Fruit fly (Drosophila melanogaster) whole organism, pupa: ENCODE measurements around the gene Jwa.

Experiments used
- CG10348 ChIP-seq: fragments of 200-800 bp; sonication (Bioruptor generic); IDR thresholded peaks from 2 replicates; pipeline ENCODE4 v1.3.6; 2022; ENCODE audit warnings: missing biosample characterization, missing genetic modification characterization
- CG12605 ChIP-seq: fragments of 200-800 bp; sonication (Bioruptor generic); IDR thresholded peaks from 2 replicates; pipeline ENCODE4 v1.3.6; 2022; ENCODE audit warnings: missing biosample characterization, missing genetic modification characterization
- CG15710 ChIP-seq: fragments of 200-800 bp; sonication (Bioruptor generic); optimal IDR thresholded peaks from 2 replicates; lab custom pipeline; 2018; ENCODE audit warnings: missing biosample characterization, mild to moderate bottlenecking, missing genetic modification characterization, moderate library complexity
- CG17806 ChIP-seq: fragments of 200-800 bp; sonication (Bioruptor generic); optimal IDR thresholded peaks from 2 replicates; lab custom pipeline; 2018; ENCODE audit warnings: missing biosample characterization, mild to moderate bottlenecking, missing genetic modification characterization, moderate library complexity
- CG32121 ChIP-seq: fragments of 200-800 bp; sonication (Bioruptor generic); IDR thresholded peaks from 2 replicates; pipeline ENCODE4 v1.3.6; 2022; ENCODE audit warnings: missing biosample characterization, missing genetic modification characterization
- CG34367 ChIP-seq: fragments of 200-800 bp; sonication (Bioruptor generic); optimal IDR thresholded peaks from 2 replicates; lab custom pipeline; 2018; ENCODE audit warnings: missing biosample characterization, mild to moderate bottlenecking, missing genetic modification characterization
- CG4496 ChIP-seq: fragments of 200-800 bp; sonication (Bioruptor generic); IDR thresholded peaks from 3 replicates; pipeline ENCODE4 v1.3.6; 2022; ENCODE audit warnings: missing biosample characterization, missing genetic modification characterization
- CG8301 ChIP-seq: fragments of 200-800 bp; sonication (Bioruptor generic); optimal IDR thresholded peaks from 2 replicates; lab custom pipeline; 2018; ENCODE audit warnings: missing biosample characterization, mild to moderate bottlenecking, missing genetic modification characterization
- EcR ChIP-seq: fragments of 200-800 bp; sonication (Bioruptor generic); optimal IDR thresholded peaks from 3 replicates; lab custom pipeline; 2019; ENCODE audit warnings: missing biosample characterization, missing genetic modification characterization, mild to moderate bottlenecking, moderate library complexity, missing genetic modification reagents
- Ets98B ChIP-seq: fragments of 200-800 bp; sonication (Bioruptor generic); IDR thresholded peaks from 2 replicates; pipeline ENCODE4 v1.3.6; 2022; ENCODE audit warnings: missing biosample characterization, missing genetic modification characterization
- Pif1A ChIP-seq: fragments of 200-800 bp; sonication (Bioruptor generic); optimal IDR thresholded peaks from 3 replicates; lab custom pipeline; 2016; ENCODE audit warnings: missing biosample characterization, missing genetic modification characterization
- gl ChIP-seq: fragments of 200-800 bp; sonication (Bioruptor generic); optimal IDR thresholded peaks from 2 replicates; lab custom pipeline; 2018; ENCODE audit warnings: missing biosample characterization, mild to moderate bottlenecking, missing genetic modification characterization

- no peak for TF ChIP-seq CG10348 (GFP tag; lab: Robert Waterston, UW)
- TF ChIP-seq CG4496 (GFP tag; lab: Robert Waterston, UW), result no peak
- no peak for TF ChIP-seq gl (tag; lab: Kevin White, UChicago)
- TF ChIP-seq EcR (GFP tag; lab: Kevin White, UChicago), result no peak
- TF ChIP-seq CG32121 (GFP tag; lab: Robert Waterston, UW), result no peak
- no peak for TF ChIP-seq Ets98B (GFP tag; lab: Robert Waterston, UW)
- no peak for TF ChIP-seq CG12605
- no peak for TF ChIP-seq CG8301 (tag; lab: Kevin White, UChicago)
- TF ChIP-seq CG34367 (tag; lab: Kevin White, UChicago), result no peak
- no peak for TF ChIP-seq Pif1A
- no peak for TF ChIP-seq CG15710 (tag; lab: Kevin White, UChicago)
- no peak for TF ChIP-seq CG17806 (tag; lab: Kevin White, UChicago)
Measured at dm6 chr2L:18689376-18689775, 16.1 kb downstream of the Jwa start, which contains the start of gene CG10336.
